Fruit fly (Drosophila melanogaster) whole organism, adult: ENCODE results near the gene fit.

Experiments used
- CG11617 ChIP-seq: fragments of 200-800 bp; sonication (Bioruptor generic); optimal IDR thresholded peaks from 2 replicates; lab custom pipeline; 2017; ENCODE audit warnings: mild to moderate bottlenecking, missing biosample characterization, missing genetic modification reagents, missing genetic modification characterization
- CG12768 ChIP-seq: fragments of 200-800 bp; sonication (Bioruptor generic); optimal IDR thresholded peaks from 2 replicates; lab custom pipeline; 2017; ENCODE audit warnings: missing biosample characterization, missing genetic modification characterization, mild to moderate bottlenecking, moderate library complexity, missing genetic modification reagents
- CG14711 ChIP-seq: fragments of 200-800 bp; sonication (Bioruptor generic); optimal IDR thresholded peaks from 2 replicates; lab custom pipeline; 2018; ENCODE audit warnings: missing biosample characterization, mild to moderate bottlenecking, missing genetic modification characterization, moderate library complexity
- CG1620 ChIP-seq: fragments of 200-800 bp; sonication (Bioruptor generic); optimal IDR thresholded peaks from 2 replicates; lab custom pipeline; 2016; ENCODE audit warnings: missing biosample characterization, missing genetic modification characterization
- CG33017 ChIP-seq: fragments of 200-800 bp; sonication (Bioruptor generic); optimal IDR thresholded peaks from 2 replicates; lab custom pipeline; 2018; ENCODE audit warnings: missing biosample characterization, mild to moderate bottlenecking, missing genetic modification characterization, moderate library complexity
- CG5204 ChIP-seq: fragments of 200-800 bp; sonication (Bioruptor generic); optimal IDR thresholded peaks from 2 replicates; lab custom pipeline; 2016; ENCODE audit warnings: missing biosample characterization, missing genetic modification characterization
- CG7045 ChIP-seq: fragments of 200-800 bp; sonication (Bioruptor generic); optimal IDR thresholded peaks from 2 replicates; lab custom pipeline; 2017; ENCODE audit warnings: missing biosample characterization, mild to moderate bottlenecking, missing genetic modification characterization
- CG7101 ChIP-seq: fragments of 200-800 bp; sonication (Bioruptor generic); optimal IDR thresholded peaks from 2 replicates; lab custom pipeline; 2018; ENCODE audit warnings: missing biosample characterization, mild to moderate bottlenecking, missing genetic modification characterization, moderate library complexity
- Clk ChIP-seq: fragments of 200-800 bp; sonication (Bioruptor generic); optimal IDR thresholded peaks from 2 replicates; lab custom pipeline; 2017; ENCODE audit warnings: missing biosample characterization, missing genetic modification characterization
- Crg-1 ChIP-seq: fragments of 200-800 bp; sonication (Bioruptor generic); optimal IDR thresholded peaks from 2 replicates; lab custom pipeline; 2016; ENCODE audit warnings: missing biosample characterization, missing genetic modification characterization
- Hr96 ChIP-seq: fragments of 200-800 bp; sonication (Bioruptor generic); optimal IDR thresholded peaks from 2 replicates; lab custom pipeline; 2016; ENCODE audit warnings: missing biosample characterization, missing genetic modification characterization
- Mnt ChIP-seq: fragments of 200-800 bp; sonication (Bioruptor generic); optimal IDR thresholded peaks from 2 replicates; lab custom pipeline; 2016; ENCODE audit warnings: missing biosample characterization, mild to moderate bottlenecking, missing genetic modification characterization
- bab1 ChIP-seq: fragments of 200-800 bp; sonication (Bioruptor generic); optimal IDR thresholded peaks from 3 replicates; lab custom pipeline; 2019; ENCODE audit warnings: missing biosample characterization, mild to moderate bottlenecking, missing genetic modification characterization, moderate library complexity
- cic ChIP-seq: fragments of 200-800 bp; sonication (Bioruptor generic); optimal IDR thresholded peaks from 2 replicates; lab custom pipeline; 2017; ENCODE audit warnings: missing biosample characterization, mild to moderate bottlenecking, missing genetic modification characterization, moderate library complexity
- cnc ChIP-seq, 2 experiments: fragments of >200 bp; optimal IDR thresholded peaks; 2 replicates each; lab custom pipeline; 2017
- kay ChIP-seq: fragments of 200-800 bp; sonication (Bioruptor generic); peaks from one replicate; lab custom pipeline; 2016; ENCODE audit warnings: missing biosample characterization, missing genetic modification characterization, borderline replicate concordance
- ovo ChIP-seq: fragments of 200-800 bp; sonication (Bioruptor generic); optimal IDR thresholded peaks from 2 replicates; lab custom pipeline; 2016; ENCODE audit warnings: missing biosample characterization, missing genetic modification characterization
- pad ChIP-seq: fragments of 200-800 bp; sonication (Bioruptor generic); optimal IDR thresholded peaks from 3 replicates; lab custom pipeline; 2017; ENCODE audit warnings: missing biosample characterization, missing genetic modification characterization, mild to moderate bottlenecking, moderate library complexity, missing genetic modification reagents
- tj ChIP-seq: fragments of 200-800 bp; sonication (Bioruptor generic); optimal IDR thresholded peaks from 3 replicates; lab custom pipeline; 2017; ENCODE audit warnings: missing biosample characterization, mild to moderate bottlenecking, missing genetic modification characterization, moderate library complexity
- toe ChIP-seq: fragments of 200-800 bp; sonication (Bioruptor generic); optimal IDR thresholded peaks from 2 replicates; lab custom pipeline; 2016; ENCODE audit warnings: missing biosample characterization, missing genetic modification characterization

The fit gene

dm6 chr3R:21905615-21906014 lies 21.4 kb upstream of the fit start:
- TF ChIP-seq CG14711: no peak

dm6 chr3R:21904345-21904744 lies 20.1 kb upstream of the fit start:
- no peak for TF ChIP-seq Clk (GFP tag; lab: Kevin White, UChicago)
- no peak for TF ChIP-seq bab1 (GFP tag; lab: Kevin White, UChicago)
- no peak for TF ChIP-seq CG12768 (GFP tag; lab: Kevin White, UChicago)
- TF ChIP-seq toe (GFP tag; lab: Kevin White, UChicago): no peak
- TF ChIP-seq kay: no peak

DNA sequence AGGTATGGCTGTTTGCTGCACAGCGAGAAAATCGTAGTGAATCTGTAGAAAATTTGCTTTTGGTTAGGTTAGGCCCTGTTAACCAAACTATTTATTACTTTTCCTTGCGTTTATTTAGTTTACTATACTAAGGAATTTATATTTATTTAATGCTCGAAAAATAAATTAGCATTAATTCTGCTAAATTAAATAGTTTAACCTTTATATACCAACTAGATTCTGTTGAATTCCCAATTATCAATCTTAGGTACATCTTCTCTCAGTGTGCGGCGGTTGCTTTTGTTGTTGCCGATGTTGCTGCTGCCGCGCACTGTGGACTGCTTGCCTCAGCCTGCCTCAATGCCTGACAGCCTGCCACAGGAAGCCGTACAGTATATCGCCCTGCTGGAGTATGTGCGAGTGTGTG lies 14.9 kb upstream of the fit start:
- TF ChIP-seq Hr96 (no peak), cic (GFP tag; lab: Kevin White, UChicago) (no peak), cnc (optimal IDR thresholded peaks at IDR 0.05; lab: Kevin White, UChicago) (no peak), CG7101 (tag; lab: Kevin White, UChicago) (no peak), CG1620 (GFP tag; lab: Kevin White, UChicago) (no peak), bab1 (GFP tag; lab: Kevin White, UChicago) (no peak), CG5204 (no peak), CG11617 (GFP tag; lab: Kevin White, UChicago) (no peak), tj (no peak), CG33017 (tag; lab: Kevin White, UChicago) (no peak), CG14711 (no peak), CG7045 (GFP tag; lab: Kevin White, UChicago) (no peak), ovo (GFP tag; lab: Kevin White, UChicago) (no peak), CG12768 (GFP tag; lab: Kevin White, UChicago) (no peak)

dm6 chr3R:21898758-21899157 lies 14.5 kb upstream of the fit start:
- TF ChIP-seq tj (no peak), kay (no peak), cnc (optimal IDR thresholded peaks at IDR 0.05; lab: Kevin White, UChicago) (no peak), CG7045 (GFP tag; lab: Kevin White, UChicago) (no peak), Crg-1 (no peak), Mnt (GFP tag; lab: Kevin White, UChicago) (no peak), CG12768 (GFP tag; lab: Kevin White, UChicago) (no peak), CG14711 (no peak)

DNA sequence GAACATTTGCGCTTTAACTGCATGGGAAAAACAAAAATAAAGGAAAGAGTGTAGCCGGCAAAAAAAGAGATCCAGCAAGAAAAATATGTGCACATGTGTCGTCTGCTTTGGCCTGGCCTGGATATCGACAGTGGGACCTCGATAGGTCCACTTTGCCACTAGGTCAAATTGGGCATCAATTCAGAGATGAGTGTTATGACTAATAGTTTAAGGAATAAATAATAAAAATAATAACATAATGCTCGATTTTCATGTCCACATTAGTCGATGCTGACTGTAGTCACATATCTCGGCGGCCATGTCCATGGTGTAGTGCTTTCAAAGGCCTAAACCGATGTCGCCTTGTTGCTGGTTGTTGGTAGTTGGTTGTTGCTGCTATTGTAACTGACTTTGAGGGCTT lies 13.3 kb upstream of the fit start:
- TF ChIP-seq kay (no peak), CG11617 (GFP tag; lab: Kevin White, UChicago) (no peak), tj (peak; percentile 76), ovo (GFP tag; lab: Kevin White, UChicago) (no peak), Hr96 (peak; percentile 44), cnc (optimal IDR thresholded peaks at IDR 0.05; lab: Kevin White, UChicago) (no peak), CG7101 (tag; lab: Kevin White, UChicago) (peak; percentile 61), CG7045 (GFP tag; lab: Kevin White, UChicago) (no peak), CG1620 (GFP tag; lab: Kevin White, UChicago) (no peak), toe (GFP tag; lab: Kevin White, UChicago) (no peak), bab1 (GFP tag; lab: Kevin White, UChicago) (peak; percentile 52), Mnt (GFP tag; lab: Kevin White, UChicago) (no peak), cic (GFP tag; lab: Kevin White, UChicago) (no peak), CG33017 (tag; lab: Kevin White, UChicago) (no peak), Crg-1 (no peak), Clk (GFP tag; lab: Kevin White, UChicago) (no peak), CG12768 (GFP tag; lab: Kevin White, UChicago) (no peak), CG5204 (no peak), CG14711 (peak; percentile 44), pad (peak; percentile 12)

DNA sequence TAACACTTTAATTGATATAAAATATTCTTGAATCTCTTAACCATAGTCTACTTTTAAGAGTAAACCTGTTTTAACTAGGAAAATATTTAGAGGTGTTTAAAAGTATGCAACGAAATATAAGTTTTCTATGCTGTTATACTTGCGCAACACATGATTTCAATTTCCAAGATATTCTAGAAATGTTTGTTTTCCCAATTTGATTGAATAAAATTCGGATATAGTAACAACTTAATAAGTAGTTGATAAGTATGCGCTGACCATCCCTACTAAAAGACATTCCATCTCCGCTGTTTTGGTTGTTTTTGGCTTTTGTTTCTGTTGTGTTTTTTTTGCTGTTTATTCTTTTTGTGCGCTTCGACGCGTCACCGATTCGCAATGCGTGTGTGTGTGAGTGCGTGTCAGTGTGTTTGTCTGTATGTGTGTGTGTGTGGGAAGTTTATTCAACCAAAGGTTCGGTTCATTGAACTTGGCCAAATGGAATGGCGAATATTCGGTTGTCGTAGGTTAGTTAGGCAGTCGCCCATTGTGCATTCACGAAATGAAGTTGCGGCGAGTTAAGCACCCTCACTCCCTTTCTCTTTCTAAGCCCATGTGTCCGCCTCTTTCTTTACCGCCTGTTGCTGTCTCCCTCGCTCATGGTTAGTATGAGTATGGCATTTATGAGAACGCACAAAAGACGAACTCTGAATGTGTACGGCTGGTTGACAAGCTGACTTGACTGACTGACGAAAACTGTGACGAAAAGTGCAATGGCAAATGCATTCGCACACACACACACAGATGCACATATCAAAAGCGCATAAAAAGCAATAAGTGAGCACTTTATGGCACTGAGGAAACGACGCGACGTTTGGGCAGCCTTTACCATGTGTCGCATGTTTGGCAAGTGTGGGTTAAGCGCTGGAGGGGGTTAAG lies 12.0 kb upstream of the fit start:
- TF ChIP-seq tj (peak; percentile 77), CG7101 (tag; lab: Kevin White, UChicago) (no peak)

dm6 chr3R:21893929-21894328 lies 9.7 kb upstream of the fit start:
- TF ChIP-seq Clk (GFP tag; lab: Kevin White, UChicago) (no peak), CG7045 (GFP tag; lab: Kevin White, UChicago) (no peak), Crg-1 (no peak), CG1620 (GFP tag; lab: Kevin White, UChicago) (no peak)

DNA sequence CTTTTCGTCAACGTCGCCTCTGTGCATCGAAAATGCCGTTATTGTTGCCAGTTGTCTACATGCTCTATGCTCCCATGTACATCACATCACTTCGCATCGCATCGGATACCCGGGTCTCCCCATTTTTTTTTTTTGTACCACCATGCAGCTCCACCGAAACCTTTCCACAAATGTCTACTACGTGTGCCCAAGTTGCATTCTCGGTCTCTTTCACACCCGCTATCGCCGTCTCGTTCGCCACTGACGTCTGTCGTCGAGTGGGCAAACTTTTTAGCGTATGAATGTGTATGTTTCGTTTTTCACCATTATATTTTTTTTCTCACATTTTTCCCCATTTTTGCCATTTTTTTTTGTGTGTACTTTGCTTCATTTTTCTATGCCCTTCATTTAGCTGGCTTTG lies 8.2 kb upstream of the fit start:
- TF ChIP-seq CG1620 (GFP tag; lab: Kevin White, UChicago) (no peak), CG11617 (GFP tag; lab: Kevin White, UChicago) (no peak), cic (GFP tag; lab: Kevin White, UChicago) (no peak)
